Worm (Caenorhabditis elegans) whole organism, late embryonic: ENCODE data around the gene cyp-33A1.

Source experiments
- C38D4.7 ChIP-seq: fragments of 200-800 bp; sonication (Bioruptor generic); optimal IDR thresholded peaks from 2 replicates; lab custom pipeline; 2018; ENCODE audit warnings: mild to moderate bottlenecking, missing genetic modification characterization, moderate library complexity, missing compliant biosample characterization
- F13H6.1 ChIP-seq: sonication (generic microtip); optimal IDR thresholded peaks from 2 replicates; lab custom pipeline; 2016; ENCODE audit warnings: missing genetic modification characterization, missing compliant biosample characterization
- K02D7.2 ChIP-seq: sonication (generic microtip); optimal IDR thresholded peaks from 2 replicates; lab custom pipeline; 2017; ENCODE audit warnings: mild to moderate bottlenecking, missing genetic modification characterization, missing compliant biosample characterization
- K09A11.1 ChIP-seq: sonication (generic microtip); optimal IDR thresholded peaks from 2 replicates; lab custom pipeline; 2017; ENCODE audit warnings: antibody characterized with exemption, mild to moderate bottlenecking, missing genetic modification characterization, missing compliant biosample characterization; ENCODE audit not compliant: insufficient read depth
- T23F11.4 ChIP-seq: fragments of 200-800 bp; sonication (Bioruptor generic); optimal IDR thresholded peaks from 2 replicates; lab custom pipeline; 2018; ENCODE audit warnings: mild to moderate bottlenecking, missing genetic modification characterization, missing compliant biosample characterization
- ahr-1 ChIP-seq: sonication (generic microtip); optimal IDR thresholded peaks from 2 replicates; lab custom pipeline; 2016; ENCODE audit warnings: missing genetic modification characterization, missing compliant biosample characterization
- ama-1 ChIP-seq: fragments of 150-350 bp; optimal IDR thresholded peaks from 2 replicates; lab custom pipeline; 2014
- ceh-14 ChIP-seq: sonication (generic microtip); optimal IDR thresholded peaks from 2 replicates; lab custom pipeline; 2016; ENCODE audit warnings: missing genotype, missing genetic modification characterization, missing compliant biosample characterization
- ceh-18 ChIP-seq: sonication (generic microtip); optimal IDR thresholded peaks from 2 replicates; lab custom pipeline; 2016; ENCODE audit warnings: missing genetic modification characterization, missing compliant biosample characterization
- ceh-19 ChIP-seq: fragments of 200-800 bp; sonication (Bioruptor generic); optimal IDR thresholded peaks from 2 replicates; lab custom pipeline; 2018; ENCODE audit warnings: mild to moderate bottlenecking, missing genetic modification characterization, missing compliant biosample characterization
- ceh-2 ChIP-seq: sonication (generic microtip); optimal IDR thresholded peaks from 2 replicates; lab custom pipeline; 2016; ENCODE audit warnings: missing genotype, missing genetic modification characterization, missing compliant biosample characterization
- ceh-24 ChIP-seq: sonication (generic microtip); optimal IDR thresholded peaks from 2 replicates; lab custom pipeline; 2016; ENCODE audit warnings: mild to moderate bottlenecking, missing genetic modification characterization, missing compliant biosample characterization
- ceh-30 ChIP-seq: fragments of 150-350 bp; optimal IDR thresholded peaks from 2 replicates; lab custom pipeline; 2014; ENCODE audit warnings: missing biosample characterization, missing genetic modification characterization
- ceh-31 ChIP-seq: sonication (generic microtip); optimal IDR thresholded peaks from 2 replicates; lab custom pipeline; 2016; ENCODE audit warnings: missing genetic modification characterization, missing compliant biosample characterization
- ceh-34 ChIP-seq: sonication (generic microtip); optimal IDR thresholded peaks from 2 replicates; lab custom pipeline; 2016; ENCODE audit warnings: mild to moderate bottlenecking, missing genetic modification characterization, missing compliant biosample characterization
- ceh-48 ChIP-seq: sonication (generic microtip); optimal IDR thresholded peaks from 2 replicates; lab custom pipeline; 2016; ENCODE audit warnings: missing genetic modification characterization, inconsistent platforms, missing compliant biosample characterization
- ceh-6 ChIP-seq: fragments of 200-800 bp; sonication (Bioruptor generic); optimal IDR thresholded peaks from 2 replicates; lab custom pipeline; 2018; ENCODE audit warnings: mild to moderate bottlenecking, missing genetic modification characterization, missing compliant biosample characterization
- dmd-4 ChIP-seq: sonication (generic microtip); optimal IDR thresholded peaks from 2 replicates; lab custom pipeline; 2016; ENCODE audit warnings: borderline replicate concordance, missing genetic modification characterization, missing compliant biosample characterization
- dve-1 ChIP-seq: sonication (generic microtip); optimal IDR thresholded peaks from 2 replicates; lab custom pipeline; 2017; ENCODE audit warnings: antibody characterized with exemption, mild to moderate bottlenecking, missing genetic modification characterization, missing compliant biosample characterization
- elt-4 ChIP-seq: sonication (generic microtip); optimal IDR thresholded peaks from 2 replicates; lab custom pipeline; 2016; ENCODE audit warnings: missing genetic modification characterization, missing compliant biosample characterization
- ets-4 ChIP-seq: sonication (generic microtip); optimal IDR thresholded peaks from 2 replicates; lab custom pipeline; 2016; ENCODE audit warnings: missing genetic modification characterization, missing compliant biosample characterization
- eyg-1 ChIP-seq: sonication (generic microtip); optimal IDR thresholded peaks from 2 replicates; lab custom pipeline; 2016; ENCODE audit warnings: missing genotype, missing genetic modification characterization, missing compliant biosample characterization
- gmeb-2 ChIP-seq: sonication (generic microtip); optimal IDR thresholded peaks from 2 replicates; lab custom pipeline; 2016; ENCODE audit warnings: missing genetic modification characterization, inconsistent platforms, missing compliant biosample characterization
- hlh-13 ChIP-seq: fragments of 200-800 bp; sonication (Bioruptor generic); optimal IDR thresholded peaks from 2 replicates; lab custom pipeline; 2018; ENCODE audit warnings: mild to moderate bottlenecking, missing genetic modification characterization, missing compliant biosample characterization
- hlh-30 ChIP-seq: sonication (generic microtip); optimal IDR thresholded peaks from 2 replicates; lab custom pipeline; 2017; ENCODE audit warnings: antibody characterized with exemption, missing genetic modification characterization, missing compliant biosample characterization; ENCODE audit not compliant: insufficient read depth
- hlh-8 ChIP-seq: sonication (generic microtip); optimal IDR thresholded peaks from 2 replicates; lab custom pipeline; 2016; ENCODE audit warnings: missing genotype, missing genetic modification characterization, missing compliant biosample characterization
- lim-6 ChIP-seq: sonication (generic microtip); optimal IDR thresholded peaks from 2 replicates; lab custom pipeline; 2016; ENCODE audit warnings: missing genetic modification characterization, missing compliant biosample characterization
- nfya-1 ChIP-seq: sonication (generic microtip); optimal IDR thresholded peaks from 2 replicates; lab custom pipeline; 2017; ENCODE audit warnings: missing genetic modification characterization, mild to moderate bottlenecking, missing compliant biosample characterization, antibody characterized with exemption, moderate library complexity
- npax-4 ChIP-seq: sonication (generic microtip); optimal IDR thresholded peaks from 2 replicates; lab custom pipeline; 2016; ENCODE audit warnings: missing genetic modification characterization, missing compliant biosample characterization
- odd-2 ChIP-seq: sonication (generic microtip); optimal IDR thresholded peaks from 2 replicates; lab custom pipeline; 2017; ENCODE audit warnings: antibody characterized with exemption, mild to moderate bottlenecking, missing genetic modification characterization, missing compliant biosample characterization
- pag-3 ChIP-seq: sonication (generic microtip); optimal IDR thresholded peaks from 2 replicates; lab custom pipeline; 2016; ENCODE audit warnings: missing compliant biosample characterization, missing genetic modification characterization, borderline replicate concordance
- pat-9 ChIP-seq: fragments of 200-800 bp; sonication (Bioruptor generic); optimal IDR thresholded peaks from 2 replicates; lab custom pipeline; 2018; ENCODE audit warnings: mild to moderate bottlenecking, missing genetic modification characterization, moderate library complexity, missing compliant biosample characterization
- pha-2 ChIP-seq: sonication (generic microtip); optimal IDR thresholded peaks from 2 replicates; lab custom pipeline; 2017; ENCODE audit warnings: mild to moderate bottlenecking, missing genetic modification characterization, missing compliant biosample characterization
- pqm-1 ChIP-seq: sonication (generic microtip); optimal IDR thresholded peaks from 2 replicates; lab custom pipeline; 2016; ENCODE audit warnings: missing genetic modification characterization, missing compliant biosample characterization
- pros-1 ChIP-seq: fragments of 150-350 bp; optimal IDR thresholded peaks from 2 replicates; lab custom pipeline; 2014; ENCODE audit warnings: missing biosample characterization, missing genetic modification reagents, missing genetic modification characterization
- ref-2 ChIP-seq: sonication (generic microtip); optimal IDR thresholded peaks from 2 replicates; lab custom pipeline; 2016; ENCODE audit warnings: missing genetic modification characterization, missing compliant biosample characterization
- rnt-1 ChIP-seq: sonication (generic microtip); optimal IDR thresholded peaks from 2 replicates; lab custom pipeline; 2016; ENCODE audit warnings: missing genetic modification characterization, missing compliant biosample characterization
- sox-2 ChIP-seq: fragments of 200-800 bp; sonication (Bioruptor generic); IDR thresholded peaks from 2 replicates; pipeline ENCODE4 v1.3.6; 2022; ENCODE audit warnings: missing genetic modification reagents, missing genetic modification characterization, missing compliant biosample characterization
- sox-4 ChIP-seq: sonication (generic microtip); optimal IDR thresholded peaks from 2 replicates; lab custom pipeline; 2017; ENCODE audit warnings: mild to moderate bottlenecking, missing genetic modification characterization, inconsistent platforms, missing compliant biosample characterization
- syd-9 ChIP-seq: sonication (generic microtip); optimal IDR thresholded peaks from 2 replicates; lab custom pipeline; 2016; ENCODE audit warnings: mild to moderate bottlenecking, missing genetic modification characterization, moderate library complexity, missing compliant biosample characterization
- tbx-2 ChIP-seq: sonication (generic microtip); optimal IDR thresholded peaks from 2 replicates; lab custom pipeline; 2016; ENCODE audit warnings: missing genetic modification characterization, missing compliant biosample characterization
- tbx-7 ChIP-seq: sonication (generic microtip); optimal IDR thresholded peaks from 2 replicates; lab custom pipeline; 2016; ENCODE audit warnings: missing genotype, missing genetic modification characterization, missing compliant biosample characterization
- ttx-3 ChIP-seq: sonication (generic microtip); optimal IDR thresholded peaks from 2 replicates; lab custom pipeline; 2016; ENCODE audit warnings: missing genetic modification reagents, missing genetic modification characterization, missing compliant biosample characterization
- unc-3 ChIP-seq, 2 experiments: fragments of 200-800 bp in 1 of 2; sonication (Bioruptor generic) in 1 of 2; sonication (generic microtip) in 1 of 2; conservative IDR thresholded peaks in 1 of 2; optimal IDR thresholded peaks in 1 of 2; 2 replicates each; pipeline versions ENCODE4 v1.3.6 to Lab custom; 2016 to 2022; ENCODE audit warnings: missing compliant biosample characterization in 2 of 2, missing genetic modification characterization in 2 of 2, missing genetic modification reagents in 1 of 2
- unc-42 ChIP-seq: sonication (generic microtip); optimal IDR thresholded peaks from 2 replicates; lab custom pipeline; 2016; ENCODE audit warnings: missing genotype, missing genetic modification characterization, missing compliant biosample characterization
- unc-55 ChIP-seq: sonication (generic microtip); optimal IDR thresholded peaks from 2 replicates; lab custom pipeline; 2017; ENCODE audit warnings: missing biosample characterization, missing genetic modification reagents, missing genetic modification characterization
- unc-86 ChIP-seq: sonication (generic microtip); optimal IDR thresholded peaks from 2 replicates; lab custom pipeline; 2016; ENCODE audit warnings: missing genetic modification characterization, missing compliant biosample characterization
- zip-5 ChIP-seq: sonication (generic microtip); optimal IDR thresholded peaks from 2 replicates; lab custom pipeline; 2016; ENCODE audit warnings: missing genetic modification characterization, missing compliant biosample characterization

cyp-33A1 gene

DNA sequence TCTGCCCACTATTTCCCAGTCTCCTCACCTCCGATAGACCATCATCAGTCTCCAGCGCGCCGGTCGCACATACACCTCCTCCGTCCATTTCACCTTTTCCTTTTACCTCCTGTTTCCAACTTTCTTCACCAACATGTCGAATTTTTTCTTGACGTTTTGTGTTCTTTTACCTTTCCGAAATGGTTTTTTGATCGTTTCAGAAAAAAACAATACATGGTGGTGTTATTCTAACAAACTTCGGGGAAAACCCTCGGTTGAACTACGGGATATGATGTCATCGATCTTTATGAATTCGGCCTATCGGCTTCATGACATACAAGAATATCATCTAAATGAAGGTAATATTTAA lies 47.4 kb upstream of the cyp-33A1 start, which contains the start of gene Y97E10C.1:
Y97E10C.1 (plus strand) TSS at position 201 of the 349 bp plus-strand sequence.
- TF ChIP-seq unc-86 (tag; lab: Kevin White, UChicago) (no peak), hlh-13 (GFP tag; lab: Kevin White, UChicago) (no peak)
- TF ChIP-seq, all 69 proteins: peak for 0

- TF ChIP-seq dmd-4, result peak; percentile 17
- TF ChIP-seq ceh-14, result peak; percentile 92
- no peak for TF ChIP-seq pag-3 (tag; lab: Kevin White, UChicago)
- no peak for TF ChIP-seq ttx-3 (tag; lab: Kevin White, UChicago)
- TF ChIP-seq zip-5 (tag; lab: Kevin White, UChicago), result no peak
- TF ChIP-seq ceh-18, result peak; percentile 97
- TF ChIP-seq pat-9, result no peak
- peak; percentile 0 for TF ChIP-seq ceh-2
- TF ChIP-seq ceh-34 (tag; lab: Kevin White, UChicago), result peak; percentile 84
- TF ChIP-seq pqm-1, result no peak
- TF ChIP-seq nfya-1, result peak; percentile 82
- TF ChIP-seq tbx-2 (tag; lab: Kevin White, UChicago), result peak; percentile 57
- TF ChIP-seq ceh-24, result no peak
- peak; percentile 32 for TF ChIP-seq dve-1 (tag; lab: Kevin White, UChicago)
- no peak for TF ChIP-seq sox-2 (GFP tag; lab: Robert Waterston, UW)
- peak; percentile 58 for TF ChIP-seq syd-9
- no peak for TF ChIP-seq F13H6.1 (tag; lab: Kevin White, UChicago)
- peak; percentile 11 for TF ChIP-seq ref-2 (tag; lab: Kevin White, UChicago)
- TF ChIP-seq hlh-8 (tag; lab: Kevin White, UChicago), result peak; percentile 31
- TF ChIP-seq lim-6 (tag; lab: Kevin White, UChicago), result peak; percentile 87
- no peak for TF ChIP-seq unc-3 (GFP tag; conservative IDR thresholded peaks at IDR 0.05; lab: Robert Waterston, UW)
- TF ChIP-seq unc-3 (tag; optimal IDR thresholded peaks at IDR 0.05; lab: Kevin White, UChicago), result peak; percentile 51
- no peak for TF ChIP-seq ets-4 (tag; lab: Kevin White, UChicago)
- peak; percentile 77 for TF ChIP-seq ceh-31 (tag; lab: Kevin White, UChicago)
- no peak for TF ChIP-seq eyg-1 (tag; lab: Kevin White, UChicago)
- no peak for TF ChIP-seq elt-4 (tag; lab: Kevin White, UChicago)
- TF ChIP-seq T23F11.4, result peak; percentile 19
- TF ChIP-seq unc-55 (GFP tag; lab: Kevin White, UChicago), result peak; percentile 20
- no peak for TF ChIP-seq C38D4.7 (GFP tag; lab: Kevin White, UChicago)
- TF ChIP-seq ceh-30 (tag; lab: Kevin White, UChicago), result no peak
- TF ChIP-seq ceh-19, result peak; percentile 47
- TF ChIP-seq hlh-13 (GFP tag; lab: Kevin White, UChicago), result peak; percentile 29
- TF ChIP-seq rnt-1 (tag; lab: Kevin White, UChicago), result peak; percentile 53
- peak; percentile 95 for TF ChIP-seq unc-42
- peak; percentile 63 for TF ChIP-seq ceh-48 (tag; lab: Kevin White, UChicago)
- TF ChIP-seq, all 69 proteins: peak for 21
These were observed 46.9 kb upstream of the cyp-33A1 start for ce11 chrV:7728003-7728678.

- TF ChIP-seq ceh-19 (no peak), ceh-6 (GFP tag; lab: Kevin White, UChicago) (no peak), hlh-30 (no peak), odd-2 (tag; lab: Kevin White, UChicago) (no peak), ahr-1 (no peak), gmeb-2 (tag; lab: Kevin White, UChicago) (no peak), ama-1 (lab: Kevin White, UChicago) (no peak), K02D7.2 (no peak), F13H6.1 (tag; lab: Kevin White, UChicago) (no peak), npax-4 (tag; lab: Kevin White, UChicago) (no peak), pqm-1 (no peak), unc-42 (no peak), pros-1 (no peak), sox-2 (GFP tag; lab: Robert Waterston, UW) (no peak), unc-55 (GFP tag; lab: Kevin White, UChicago) (no peak), sox-4 (tag; lab: Kevin White, UChicago) (no peak), tbx-7 (tag; lab: Kevin White, UChicago) (no peak), pha-2 (tag; lab: Kevin White, UChicago) (no peak), K09A11.1 (tag; lab: Kevin White, UChicago) (no peak), rnt-1 (tag; lab: Kevin White, UChicago) (no peak)
These were observed 45.7 kb upstream of the cyp-33A1 start for ce11 chrV:7726927-7727326.
